Fruit fly (Drosophila melanogaster): Measurements from ENCODE around the gene Sfp79B.

Sfp79B gene

dm6 chr3L:22080022-22080421, at the start of gene Sfp79B:
Gene Sfp79B, plus strand, starts transcription at chr3L:22080322.
- no peak for TF ChIP-seq Dll (optimal IDR thresholded peaks at IDR 0.05)
- TF ChIP-seq pan (optimal IDR thresholded peaks at IDR 0.05) = no peak
- no peak for TF ChIP-seq EcR (GFP tag; optimal IDR thresholded peaks at IDR 0.05)
- TF ChIP-seq CG8478 (optimal IDR thresholded peaks at IDR 0.05) = no peak
- TF ChIP-seq psq (optimal IDR thresholded peaks at IDR 0.05) = no peak

dm6 chr3L:22034717-22035116, 45.4 kb upstream of the Sfp79B start, which contains the start of gene Oct-TyrR:
Gene Oct-TyrR, plus strand, starts transcription at chr3L:22035003.
- no peak for TF ChIP-seq CG8478 (optimal IDR thresholded peaks at IDR 0.05)
- no peak for TF ChIP-seq pan (optimal IDR thresholded peaks at IDR 0.05)
- TF ChIP-seq Dll (optimal IDR thresholded peaks at IDR 0.05) = no peak
- no peak for TF ChIP-seq psq (optimal IDR thresholded peaks at IDR 0.05)
- TF ChIP-seq usp (GFP tag; optimal IDR thresholded peaks at IDR 0.05) = no peak
- no peak for TF ChIP-seq EcR (GFP tag; optimal IDR thresholded peaks at IDR 0.05)

DNA sequence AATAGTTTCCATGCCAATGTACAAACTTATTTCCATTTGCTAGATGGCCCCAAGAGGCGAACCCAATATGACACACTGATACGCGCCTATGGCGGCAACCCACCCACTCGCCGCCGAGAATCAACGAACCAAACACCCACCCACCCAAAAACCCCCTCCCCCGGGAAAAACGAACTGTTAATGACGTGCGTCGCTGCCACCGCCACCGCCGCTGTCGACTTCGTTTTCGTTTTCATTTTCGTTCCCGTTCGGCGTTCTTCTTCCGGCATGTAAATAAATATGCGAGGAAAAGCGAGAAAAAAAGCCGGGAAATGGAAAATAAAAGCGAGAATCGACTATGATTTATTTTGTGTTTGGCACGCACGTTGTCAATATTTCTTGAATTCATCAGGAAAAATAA, 29.0 kb upstream of the Sfp79B start:
- TF ChIP-seq usp (GFP tag; optimal IDR thresholded peaks at IDR 0.05) = no peak
- TF ChIP-seq psq (optimal IDR thresholded peaks at IDR 0.05) = no peak
- no peak for TF ChIP-seq pan (optimal IDR thresholded peaks at IDR 0.05)
- TF ChIP-seq CG8478 (optimal IDR thresholded peaks at IDR 0.05) = no peak
- no peak for TF ChIP-seq Dll (optimal IDR thresholded peaks at IDR 0.05)
- TF ChIP-seq EcR (GFP tag; optimal IDR thresholded peaks at IDR 0.05) = no peak

DNA sequence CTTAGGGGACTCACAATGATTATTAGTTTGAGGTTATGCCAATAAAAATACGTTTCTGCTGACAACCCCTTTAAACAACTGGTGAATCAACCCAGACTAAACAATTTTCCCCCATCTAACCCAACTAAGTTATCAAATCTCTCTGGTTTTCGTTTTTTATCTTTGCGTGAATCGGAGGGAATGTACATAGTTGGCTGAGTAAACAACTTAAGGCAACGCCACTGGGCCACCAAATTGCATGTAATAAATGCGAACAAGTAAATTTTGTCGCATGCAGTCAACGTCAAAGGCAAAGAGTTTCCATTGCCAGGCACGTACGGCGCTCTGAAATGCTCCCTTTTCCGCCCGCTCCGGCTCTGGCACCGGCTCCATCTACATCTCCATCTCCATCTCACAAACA, 26.8 kb upstream of the Sfp79B start:
- TF ChIP-seq EcR (GFP tag; optimal IDR thresholded peaks at IDR 0.05) = no peak
- TF ChIP-seq psq (optimal IDR thresholded peaks at IDR 0.05) = no peak
- TF ChIP-seq pan (optimal IDR thresholded peaks at IDR 0.05) = no peak
- no peak for TF ChIP-seq usp (GFP tag; optimal IDR thresholded peaks at IDR 0.05)
- no peak for TF ChIP-seq CG8478 (optimal IDR thresholded peaks at IDR 0.05)
- no peak for TF ChIP-seq Dll (optimal IDR thresholded peaks at IDR 0.05)

dm6 chr3L:22063833-22064232, 16.3 kb upstream of the Sfp79B start:
- TF ChIP-seq CG8478 (optimal IDR thresholded peaks at IDR 0.05) = no peak
- TF ChIP-seq psq (optimal IDR thresholded peaks at IDR 0.05) = no peak
- no peak for TF ChIP-seq pan (optimal IDR thresholded peaks at IDR 0.05)
- TF ChIP-seq EcR (GFP tag; optimal IDR thresholded peaks at IDR 0.05) = no peak
- TF ChIP-seq Dll (optimal IDR thresholded peaks at IDR 0.05) = no peak
- no peak for TF ChIP-seq usp (GFP tag; optimal IDR thresholded peaks at IDR 0.05)

DNA sequence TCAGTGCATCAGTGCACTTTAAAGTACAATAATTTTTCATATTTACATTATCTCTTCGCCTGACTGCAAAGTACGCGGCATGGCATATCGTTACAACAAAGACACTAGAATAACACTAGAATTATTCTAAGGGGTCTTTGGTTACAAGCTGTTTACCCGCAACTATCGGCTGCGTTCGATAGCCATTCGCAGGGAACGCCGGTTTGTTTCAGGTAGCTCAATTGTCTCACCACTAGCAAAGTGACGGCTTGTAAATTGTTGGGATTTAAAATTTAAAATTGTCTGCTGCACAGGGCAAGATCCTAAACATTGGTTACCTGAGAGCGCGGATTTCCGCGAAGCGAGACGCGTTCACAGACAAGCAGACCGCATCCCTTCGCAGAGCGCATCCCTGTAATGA, 14.4 kb upstream of the Sfp79B start, which contains the start of gene CG14561:
TSS of gene CG14561 (plus strand) at position 214 of the 400 bp plus-strand sequence.
- TF ChIP-seq usp (GFP tag; optimal IDR thresholded peaks at IDR 0.05) (no peak), CG8478 (optimal IDR thresholded peaks at IDR 0.05) (no peak), psq (optimal IDR thresholded peaks at IDR 0.05) (no peak), pan (optimal IDR thresholded peaks at IDR 0.05) (no peak), EcR (GFP tag; optimal IDR thresholded peaks at IDR 0.05) (no peak), Dll (optimal IDR thresholded peaks at IDR 0.05) (no peak)

DNA sequence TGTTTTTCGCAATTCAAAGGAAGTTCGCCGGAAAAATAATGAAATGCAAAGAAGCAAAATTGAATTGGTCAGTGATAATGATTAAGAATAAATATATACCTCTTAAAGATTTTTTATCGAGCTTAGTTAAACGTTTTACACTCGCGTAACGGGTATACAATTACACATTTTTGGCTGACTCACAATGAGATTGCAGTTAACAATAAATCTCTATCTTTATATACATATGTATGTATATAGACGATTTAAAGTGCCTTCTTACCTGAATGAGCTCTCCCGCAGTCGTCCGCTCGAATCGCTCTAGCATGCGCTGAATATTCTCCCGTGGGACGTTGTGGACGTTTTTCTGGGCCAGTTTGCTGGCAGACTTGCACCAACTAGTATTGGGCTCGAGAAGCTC, 9.6 kb upstream of the Sfp79B start:
- no peak for TF ChIP-seq EcR (GFP tag; optimal IDR thresholded peaks at IDR 0.05)
- TF ChIP-seq psq (optimal IDR thresholded peaks at IDR 0.05) = no peak
- TF ChIP-seq pan (optimal IDR thresholded peaks at IDR 0.05) = no peak
- no peak for TF ChIP-seq usp (GFP tag; optimal IDR thresholded peaks at IDR 0.05)
- TF ChIP-seq CG8478 (optimal IDR thresholded peaks at IDR 0.05) = no peak
- TF ChIP-seq Dll (optimal IDR thresholded peaks at IDR 0.05) = no peak

DNA sequence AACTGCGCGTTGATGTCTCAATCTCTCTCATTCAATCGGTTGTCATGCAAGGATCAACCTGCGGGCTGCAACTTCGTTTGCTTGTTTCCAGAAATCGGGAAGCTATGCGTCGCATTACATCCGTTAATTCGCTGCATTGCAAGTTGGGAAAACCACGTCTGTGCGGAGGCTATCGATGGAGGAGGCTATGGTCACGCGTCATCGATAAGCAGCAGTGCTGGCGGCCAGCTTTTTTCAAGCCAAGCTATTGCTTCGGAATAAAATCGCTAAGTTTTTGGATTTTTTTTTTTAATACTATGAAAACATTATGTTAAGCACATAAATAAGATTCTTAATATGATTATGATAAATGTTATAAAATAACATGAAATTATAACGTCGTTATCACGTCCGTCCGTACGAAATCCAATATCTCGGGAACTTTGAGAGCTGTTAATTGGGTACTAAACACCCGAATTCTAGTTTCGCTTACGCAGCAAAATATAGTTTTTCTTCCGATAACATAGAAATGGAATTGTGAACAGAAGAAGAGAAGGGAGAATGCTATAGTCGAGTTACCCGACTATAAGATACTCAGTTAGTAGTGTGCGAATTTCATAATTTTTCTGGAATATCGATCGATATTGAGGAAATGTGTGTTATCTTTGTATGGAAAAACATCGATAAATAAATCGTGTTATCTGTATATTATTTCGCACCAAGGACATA, 8.3 kb upstream of the Sfp79B start, which contains the start of gene CG7139:
TSS of gene CG7139 (minus strand) at position 162 of the 708 bp plus-strand sequence.
- TF ChIP-seq Dll (optimal IDR thresholded peaks at IDR 0.05) (no peak), usp (GFP tag; optimal IDR thresholded peaks at IDR 0.05) (no peak), pan (optimal IDR thresholded peaks at IDR 0.05) (no peak), EcR (GFP tag; optimal IDR thresholded peaks at IDR 0.05) (no peak), psq (optimal IDR thresholded peaks at IDR 0.05) (no peak), CG8478 (optimal IDR thresholded peaks at IDR 0.05) (no peak)

DNA sequence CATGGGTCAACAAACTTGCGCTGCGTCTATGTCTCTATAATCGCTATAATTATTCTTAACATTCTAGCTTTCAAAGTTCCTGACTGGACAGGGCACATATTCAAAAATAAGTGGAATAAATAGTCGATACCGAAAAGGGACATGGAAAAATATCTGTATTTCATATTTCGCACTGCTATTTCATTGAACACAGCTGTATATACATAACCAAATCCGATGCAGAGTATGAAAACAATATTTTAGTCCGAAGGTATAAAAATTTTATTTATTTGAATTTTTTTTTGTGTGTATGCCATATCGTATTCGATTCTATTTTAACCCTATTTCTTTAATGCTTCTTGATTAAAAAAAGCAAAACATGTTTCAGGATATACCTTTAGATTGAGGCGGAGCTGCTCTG, 7.3 kb upstream of the Sfp79B start:
- TF ChIP-seq CG8478 (optimal IDR thresholded peaks at IDR 0.05) (no peak), usp (GFP tag; optimal IDR thresholded peaks at IDR 0.05) (no peak), psq (optimal IDR thresholded peaks at IDR 0.05) (no peak), EcR (GFP tag; optimal IDR thresholded peaks at IDR 0.05) (no peak), Dll (optimal IDR thresholded peaks at IDR 0.05) (no peak), pan (optimal IDR thresholded peaks at IDR 0.05) (no peak)

dm6 chr3L:22074347-22074971, 5.7 kb upstream of the Sfp79B start, which contains the start of gene CG7133:
Gene CG7133, minus strand, starts transcription at chr3L:22074523.
- TF ChIP-seq pan (optimal IDR thresholded peaks at IDR 0.05) = no peak

DNA sequence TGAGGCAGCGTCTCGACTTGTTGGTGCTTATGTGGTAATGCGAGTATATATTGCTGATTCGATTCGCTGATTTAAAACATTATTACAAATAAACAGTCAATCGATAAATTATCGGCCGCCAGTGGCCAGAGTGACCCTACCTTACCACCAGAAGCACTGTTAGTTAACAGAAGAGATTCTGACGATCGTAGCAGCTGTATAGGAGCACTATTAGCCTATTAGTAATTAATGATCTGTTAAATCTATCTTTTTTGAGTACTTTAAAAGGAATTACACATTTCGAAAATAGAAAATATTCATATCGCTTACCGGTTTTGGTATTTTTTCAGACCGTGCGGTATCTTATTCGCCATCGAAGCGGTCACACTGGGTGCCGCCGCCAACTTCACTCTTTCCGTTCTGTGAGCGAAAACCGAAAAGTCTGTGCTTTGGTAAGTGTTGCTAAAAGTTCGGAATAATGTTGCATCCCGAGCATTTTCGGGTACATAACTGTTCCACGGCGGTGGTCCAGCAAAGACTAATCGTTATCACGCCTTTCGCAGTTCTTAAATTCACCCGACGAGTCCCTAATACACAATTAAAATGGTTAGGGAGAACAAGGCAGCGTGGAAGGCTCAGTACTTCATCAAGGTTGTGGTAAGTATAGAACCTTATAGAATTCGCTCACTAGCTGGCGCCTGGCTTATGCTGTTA, 4.3 kb upstream of the Sfp79B start, which contains the start of the genes CG7130 and RpLP0:
TSS of gene CG7130 (minus strand) at position 51 of the 693 bp plus-strand sequence.
TSS of gene RpLP0 (plus strand) at position 162 of the 693 bp plus-strand sequence.
- TF ChIP-seq EcR (GFP tag; optimal IDR thresholded peaks at IDR 0.05) = no peak
- no peak for TF ChIP-seq pan (optimal IDR thresholded peaks at IDR 0.05)
- TF ChIP-seq Dll (optimal IDR thresholded peaks at IDR 0.05) = no peak
- no peak for TF ChIP-seq usp (GFP tag; optimal IDR thresholded peaks at IDR 0.05)
- TF ChIP-seq psq (optimal IDR thresholded peaks at IDR 0.05) = no peak
- no peak for TF ChIP-seq CG8478 (optimal IDR thresholded peaks at IDR 0.05)

- TF ChIP-seq pan (optimal IDR thresholded peaks at IDR 0.05) (no peak), Dll (optimal IDR thresholded peaks at IDR 0.05) (no peak), CG8478 (optimal IDR thresholded peaks at IDR 0.05) (no peak), psq (optimal IDR thresholded peaks at IDR 0.05) (no peak), EcR (GFP tag; optimal IDR thresholded peaks at IDR 0.05) (no peak), usp (GFP tag; optimal IDR thresholded peaks at IDR 0.05) (no peak)
Observed at dm6 chr3L:22078063-22078462, 2.1 kb upstream of the Sfp79B start.

Data from whole organism.